Fruit fly (Drosophila melanogaster): ENCODE data around the gene hth.

hth gene

DNA sequence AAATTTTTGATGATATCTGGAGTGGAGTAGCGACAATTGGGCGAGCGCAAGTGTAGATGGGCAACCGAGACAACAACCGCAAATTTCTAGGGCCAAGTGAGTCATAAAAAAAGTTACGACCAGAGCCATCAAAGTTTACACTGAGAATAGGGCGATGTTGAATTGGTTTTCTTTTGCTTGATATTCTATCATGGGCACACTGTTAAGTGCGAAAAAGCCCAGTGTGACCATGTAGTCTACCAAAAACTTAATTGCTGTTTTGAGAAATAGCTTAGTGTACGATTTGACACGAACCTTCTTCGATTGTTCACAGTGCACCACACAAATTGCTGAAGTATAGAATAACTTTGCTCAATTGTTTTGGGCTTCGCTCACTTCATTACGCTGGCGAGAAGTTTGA lies 75.1 kb downstream of the hth start (continued):
- TF ChIP-seq CG4707 (GFP tag; optimal IDR thresholded peaks at IDR 0.05) (no peak), cad (GFP tag; optimal IDR thresholded peaks at IDR 0.05) (no peak), CG7963 (GFP tag; IDR thresholded peaks at IDR 0.05; ENCODE audit: partially characterized antibody) (no peak), CG9932 (GFP tag; IDR thresholded peaks at IDR 0.05) (peak; percentile 65), CG5245 (GFP tag; optimal IDR thresholded peaks at IDR 0.05) (peak; percentile 66), Xrp1 (GFP tag; IDR thresholded peaks at IDR 0.05) (peak; percentile 60; the same call in 1 of the 2 replicates), NfI (GFP tag; optimal IDR thresholded peaks at IDR 0.05) (peak; percentile 54), C15 (GFP tag; IDR thresholded peaks at IDR 0.05) (no peak), CG8924 (tag; optimal IDR thresholded peaks at IDR 0.05) (peak; percentile 9), Optix (GFP tag; IDR thresholded peaks at IDR 0.05) (peak; percentile 59; the same call in 1 of the 3 replicates), MBD-R2 (GFP tag; IDR thresholded peaks at IDR 0.05) (peak; percentile 35; the same call in 1 of the 2 replicates), wor (GFP tag; IDR thresholded peaks at IDR 0.05) (peak; percentile 41; the same call in 1 of the 2 replicates), CG12391 (tag; optimal IDR thresholded peaks at IDR 0.05) (peak; percentile 52), CG15514 (GFP tag; optimal IDR thresholded peaks at IDR 0.05) (peak; percentile 8), CG10431 (GFP tag; optimal IDR thresholded peaks at IDR 0.05) (no peak), dmrt11E (tag; optimal IDR thresholded peaks at IDR 0.05) (peak; percentile 6), nmo (GFP tag; optimal IDR thresholded peaks at IDR 0.05) (peak; percentile 42), Dll (GFP tag; IDR thresholded peaks at IDR 0.05; ENCODE audit: partially characterized antibody) (no peak), CTCF (GFP tag; optimal IDR thresholded peaks at IDR 0.05) (no peak), luna (GFP tag; optimal IDR thresholded peaks at IDR 0.05) (no peak), CG34224 (GFP tag; IDR thresholded peaks at IDR 0.05; ENCODE audit: partially characterized antibody) (no peak), CG14050 (GFP tag; IDR thresholded peaks at IDR 0.05) (peak; percentile 39; the same call in 2 of the 3 replicates), trem (tag; optimal IDR thresholded peaks at IDR 0.05) (no peak), vnd (GFP tag; IDR thresholded peaks at IDR 0.05; ENCODE audit: partially characterized antibody) (no peak), Mrtf (GFP tag; IDR thresholded peaks at IDR 0.05) (peak; percentile 60; the same call in 1 of the 3 replicates), Doc2 (GFP tag; IDR thresholded peaks at IDR 0.05) (no peak), CG2875 (GFP tag; optimal IDR thresholded peaks at IDR 0.05) (peak; percentile 33), zfh2 (GFP tag; optimal IDR thresholded peaks at IDR 0.05) (peak; percentile 53), Doc3 (GFP tag; IDR thresholded peaks at IDR 0.05; ENCODE audit: partially characterized antibody) (no peak), CG16863 (GFP tag; optimal IDR thresholded peaks at IDR 0.05) (peak; percentile 23), bowl (GFP tag; IDR thresholded peaks at IDR 0.05) (no peak), CG10209 (GFP tag; optimal IDR thresholded peaks at IDR 0.05) (peak; percentile 40), PHDP (tag; optimal IDR thresholded peaks at IDR 0.05) (peak; percentile 47), CG8290 (GFP tag; optimal IDR thresholded peaks at IDR 0.05) (no peak), CG8290 (tag; optimal IDR thresholded peaks at IDR 0.05) (peak in 1 of 2 experiments; percentile 79), ken (GFP tag; IDR thresholded peaks at IDR 0.05) (no peak), Ets65A (GFP tag) (peak; percentile 91), exex (tag; optimal IDR thresholded peaks at IDR 0.05) (no peak), CG15011 (GFP tag; optimal IDR thresholded peaks at IDR 0.05) (no peak), tup (GFP tag; optimal IDR thresholded peaks at IDR 0.05) (peak; percentile 21), pan (optimal IDR thresholded peaks at IDR 0.05) (no peak), pan (GFP tag; optimal IDR thresholded peaks at IDR 0.05 in 1 of 2, IDR thresholded peaks at IDR 0.05 in 1 of 2) (peak in 1 of 2 experiments; percentile 71), HHEX (GFP tag; optimal IDR thresholded peaks at IDR 0.05) (peak; percentile 24), Opbp (GFP tag; IDR thresholded peaks at IDR 0.05; ENCODE audit: partially characterized antibody) (no peak), CG6683 (GFP tag; optimal IDR thresholded peaks at IDR 0.05) (peak; percentile 3), Rfx (GFP tag; IDR thresholded peaks at IDR 0.05) (peak; percentile 73), bsh (GFP tag; optimal IDR thresholded peaks at IDR 0.05) (peak in 1 of 2 experiments; percentile 69), CG11560 (tag; IDR thresholded peaks at IDR 0.05) (no peak), klu (GFP tag; IDR thresholded peaks at IDR 0.05) (peak; percentile 36; the same call in 1 of the 2 replicates), pum (GFP tag; optimal IDR thresholded peaks at IDR 0.05) (peak; percentile 26), CG3281 (GFP tag; optimal IDR thresholded peaks at IDR 0.05) (peak; percentile 2)

Measured in whole organism, embryonic.